Fruit fly (Drosophila melanogaster): Measurements from ENCODE around the gene CG31249.

The CG31249 gene

DNA sequence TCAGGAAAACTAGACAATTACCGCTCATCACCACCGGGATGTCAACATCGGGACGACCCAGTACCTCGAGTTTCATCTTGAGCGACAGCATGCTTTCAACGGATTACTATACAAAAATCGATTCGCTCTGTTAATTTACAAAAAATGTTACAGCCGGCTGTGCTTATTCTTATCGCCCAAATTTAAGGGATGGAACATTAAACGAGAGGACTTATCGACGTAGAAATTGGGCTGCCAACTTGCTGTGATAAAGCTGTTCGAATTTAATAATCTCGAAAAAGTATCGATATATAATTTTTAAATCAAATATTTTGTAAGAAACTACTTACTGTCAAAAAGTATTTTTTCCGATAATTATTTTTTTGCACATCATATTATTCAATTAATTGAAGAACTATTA, at the start of gene CG31249:
TSS of gene CG31249 (minus strand) at position 197 of the 400 bp plus-strand sequence.
- no peak for TF ChIP-seq CG17801 (GFP tag; optimal IDR thresholded peaks at IDR 0.05; ENCODE audit: partially characterized antibody)

DNA sequence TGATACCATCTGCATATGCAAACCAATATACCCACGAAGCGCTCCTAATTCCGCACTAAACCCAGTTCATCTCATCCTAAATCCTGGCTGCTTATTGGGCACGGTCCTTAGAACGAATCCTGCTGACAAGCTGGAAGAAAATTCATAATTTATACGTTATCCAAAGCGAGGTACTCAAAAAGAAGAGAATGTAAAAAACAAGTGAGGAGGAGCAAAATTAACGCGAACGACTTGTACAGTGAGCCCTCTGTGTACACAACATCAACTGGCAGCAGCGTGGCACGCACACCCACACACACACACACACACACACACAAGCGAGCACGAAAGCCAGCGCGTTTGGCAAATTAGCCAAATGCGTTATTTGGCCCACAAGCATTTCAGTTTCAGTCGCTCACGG, 49.4 kb upstream of the CG31249 start, which contains the start of gene TyrRII:
TSS of gene TyrRII (plus strand) at position 301 of the 400 bp plus-strand sequence.
- TF ChIP-seq CG17801 (GFP tag; optimal IDR thresholded peaks at IDR 0.05; ENCODE audit: partially characterized antibody), result no peak

DNA sequence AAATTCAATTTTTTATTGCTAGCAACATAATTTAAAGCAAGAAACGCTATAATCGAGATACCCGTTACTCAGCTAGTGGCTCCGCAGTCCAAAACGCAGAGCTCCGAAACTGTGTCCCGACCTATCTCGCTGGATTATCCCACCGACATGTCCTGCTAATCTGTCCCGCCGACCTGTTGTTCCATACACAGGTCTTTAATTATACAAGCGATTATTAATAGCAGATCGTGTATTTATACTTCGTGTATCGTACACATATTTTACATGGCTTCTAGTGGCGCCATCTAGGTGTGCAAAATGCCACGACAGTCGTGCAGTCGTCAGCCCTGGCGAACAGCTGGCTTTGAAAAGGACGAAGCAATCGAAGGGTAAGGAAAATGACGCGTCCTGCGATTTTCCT, 46.4 kb upstream of the CG31249 start, which contains the start of gene CG14321:
TSS of gene CG14321 (plus strand) at position 338 of the 400 bp plus-strand sequence.
- no peak for TF ChIP-seq CG17801 (GFP tag; optimal IDR thresholded peaks at IDR 0.05; ENCODE audit: partially characterized antibody)

DNA sequence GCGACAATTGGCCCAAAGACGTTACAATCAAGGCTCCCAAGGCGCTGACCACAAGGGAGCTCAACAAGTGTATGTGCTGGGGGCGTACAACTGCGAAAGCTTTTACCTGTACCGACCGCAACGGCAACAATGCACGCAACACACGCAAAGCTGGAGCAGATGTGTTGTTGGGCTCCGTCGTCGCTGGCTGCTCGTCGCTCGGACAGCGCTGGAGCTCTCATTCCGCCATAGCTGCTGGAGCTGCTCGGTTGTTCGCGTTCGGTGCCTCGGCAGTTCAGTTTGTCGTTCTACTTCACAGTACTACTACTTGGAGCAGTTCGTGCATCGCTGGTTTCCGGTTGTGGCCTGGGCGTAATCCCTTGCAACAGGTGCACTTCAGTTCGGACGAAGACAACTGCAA, 38.7 kb upstream of the CG31249 start, which contains the start of gene Lgr1:
TSS of gene Lgr1 (plus strand) at position 220 of the 400 bp plus-strand sequence.
- TF ChIP-seq CG17801 (GFP tag; optimal IDR thresholded peaks at IDR 0.05; ENCODE audit: partially characterized antibody), result no peak

DNA sequence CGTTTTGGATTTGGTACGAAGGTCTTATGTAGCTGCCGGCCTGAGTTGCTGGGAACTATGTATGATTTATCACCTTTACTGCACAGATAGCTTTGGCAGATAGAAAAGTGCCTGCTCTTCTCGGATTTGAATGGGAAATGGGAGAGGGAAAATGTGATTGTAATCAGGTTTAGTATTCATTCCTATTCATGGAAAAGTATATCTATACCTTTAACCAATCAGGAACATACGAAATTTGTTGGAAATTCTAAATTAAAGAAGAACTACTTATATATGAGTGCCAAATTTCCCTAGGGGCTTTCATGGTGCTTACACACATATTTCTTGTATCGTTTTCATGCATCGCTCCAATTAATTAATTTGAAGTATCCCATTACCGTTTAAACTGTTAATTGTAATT, 38.1 kb upstream of the CG31249 start, which contains the start of gene Atg8b:
TSS of gene Atg8b (minus strand) at position 101 of the 400 bp plus-strand sequence.
- TF ChIP-seq CG17801 (GFP tag; optimal IDR thresholded peaks at IDR 0.05; ENCODE audit: partially characterized antibody), result no peak

DNA sequence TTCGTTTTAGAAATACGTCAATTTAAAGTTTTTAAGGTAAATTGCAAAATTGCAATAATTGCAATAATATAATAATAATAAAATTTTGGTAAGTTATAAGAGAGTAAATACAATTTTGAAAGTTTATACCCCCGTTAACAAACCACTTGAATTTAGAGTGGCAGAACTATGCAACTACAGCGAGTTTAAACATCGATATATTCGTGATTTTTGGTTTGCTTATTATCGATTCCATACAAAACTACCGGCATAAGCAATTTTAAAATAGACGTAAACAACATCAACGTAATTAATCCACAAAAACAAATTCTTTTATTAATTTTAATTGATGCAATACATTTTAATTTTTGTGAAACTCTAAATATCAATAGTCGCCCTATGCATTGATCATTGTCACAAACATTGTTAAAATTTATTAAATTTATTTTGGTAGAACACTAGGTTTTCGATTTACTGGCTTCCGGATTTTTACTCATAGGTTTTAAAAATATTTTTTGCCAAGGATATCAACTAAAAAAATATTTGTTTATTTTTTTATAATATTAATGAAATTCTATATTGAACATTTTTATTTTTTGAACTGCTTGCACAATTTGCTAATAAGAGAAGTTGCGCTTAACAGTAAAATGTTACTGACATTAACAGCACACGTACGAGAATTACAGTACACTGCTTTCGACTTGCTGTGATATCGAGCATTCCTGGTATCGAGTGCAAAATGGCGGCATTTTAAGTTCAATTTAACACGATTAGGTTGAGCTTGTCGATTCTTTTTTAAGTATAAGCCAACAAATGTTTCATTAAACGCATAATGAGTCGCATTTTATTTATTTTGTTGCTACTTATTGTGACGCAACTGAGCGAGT, 32.1 kb upstream of the CG31249 start, which contains the start of gene Pxt:
TSS of gene Pxt (plus strand) at position 695 of the 866 bp plus-strand sequence.
- no peak for TF ChIP-seq CG17801 (GFP tag; optimal IDR thresholded peaks at IDR 0.05; ENCODE audit: partially characterized antibody)

DNA sequence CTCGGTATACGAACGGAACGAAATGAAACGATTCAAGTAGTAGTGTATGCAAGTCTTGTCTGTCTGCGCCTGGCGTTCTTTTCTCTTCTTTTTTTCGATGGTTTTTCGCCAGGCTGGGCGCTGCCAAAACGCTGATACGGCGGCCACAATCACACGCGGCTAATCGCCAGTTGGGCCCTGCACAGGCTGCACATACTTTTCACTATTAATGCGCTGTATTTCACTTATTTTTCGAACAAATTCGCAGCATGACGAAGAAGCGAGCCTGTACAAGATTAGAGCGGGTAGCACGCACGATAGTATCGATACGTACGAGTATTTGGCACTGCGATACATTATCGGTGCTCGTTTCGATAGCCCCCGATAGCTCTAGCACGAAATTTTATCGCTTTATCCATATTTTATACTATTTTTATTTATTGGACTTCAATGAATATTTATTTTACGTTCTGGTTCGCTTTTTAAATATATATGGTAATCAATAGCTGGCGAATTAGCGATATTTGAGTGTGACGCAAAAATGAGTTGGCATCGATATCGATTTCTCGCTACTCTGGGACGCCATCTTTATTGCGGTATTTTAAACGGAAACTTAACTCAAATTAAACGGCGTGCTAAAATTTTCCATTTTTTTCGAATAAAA, 31.3 kb upstream of the CG31249 start, which contains the start of gene osa:
TSS of gene osa (minus strand) at position 300 of the 643 bp plus-strand sequence.
- TF ChIP-seq CG17801 (GFP tag; optimal IDR thresholded peaks at IDR 0.05; ENCODE audit: partially characterized antibody), result peak; percentile 24

DNA sequence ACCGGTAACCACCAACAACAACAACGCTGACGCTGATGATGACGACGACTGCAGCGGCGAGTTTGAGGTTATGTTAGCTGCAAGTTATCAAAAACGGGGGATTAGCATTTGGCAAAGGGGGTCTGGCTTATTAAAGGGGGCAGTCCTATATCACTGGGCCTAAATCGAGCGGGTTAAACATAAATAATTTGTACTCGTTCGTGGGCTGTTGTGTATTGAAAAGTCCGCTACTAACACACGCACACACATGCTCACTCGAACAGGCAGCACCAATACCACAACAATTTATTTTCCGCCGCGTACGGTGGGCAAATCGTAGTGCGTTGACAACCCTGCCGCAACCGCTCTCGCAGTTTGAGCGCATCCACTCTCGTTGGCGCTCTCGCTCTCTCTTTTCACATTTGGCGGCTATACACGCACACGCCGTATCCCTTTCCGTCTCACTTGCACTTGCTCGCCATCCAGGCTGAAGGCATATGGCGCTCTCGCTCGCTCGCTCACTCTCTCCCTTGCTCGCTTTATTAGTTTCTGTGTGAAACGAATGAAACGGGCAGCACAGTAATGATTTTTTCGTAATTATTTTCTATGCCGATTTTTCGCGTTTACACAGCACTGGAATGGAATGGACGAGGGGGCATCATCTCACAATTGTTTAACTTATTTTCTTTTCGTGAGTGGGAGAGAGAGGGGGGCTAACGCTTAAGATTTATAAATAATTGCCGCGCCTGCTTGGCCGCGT, 30.2 kb upstream of the CG31249 start:
- peak; percentile 54 for TF ChIP-seq CG17801 (GFP tag; optimal IDR thresholded peaks at IDR 0.05; ENCODE audit: partially characterized antibody)

DNA sequence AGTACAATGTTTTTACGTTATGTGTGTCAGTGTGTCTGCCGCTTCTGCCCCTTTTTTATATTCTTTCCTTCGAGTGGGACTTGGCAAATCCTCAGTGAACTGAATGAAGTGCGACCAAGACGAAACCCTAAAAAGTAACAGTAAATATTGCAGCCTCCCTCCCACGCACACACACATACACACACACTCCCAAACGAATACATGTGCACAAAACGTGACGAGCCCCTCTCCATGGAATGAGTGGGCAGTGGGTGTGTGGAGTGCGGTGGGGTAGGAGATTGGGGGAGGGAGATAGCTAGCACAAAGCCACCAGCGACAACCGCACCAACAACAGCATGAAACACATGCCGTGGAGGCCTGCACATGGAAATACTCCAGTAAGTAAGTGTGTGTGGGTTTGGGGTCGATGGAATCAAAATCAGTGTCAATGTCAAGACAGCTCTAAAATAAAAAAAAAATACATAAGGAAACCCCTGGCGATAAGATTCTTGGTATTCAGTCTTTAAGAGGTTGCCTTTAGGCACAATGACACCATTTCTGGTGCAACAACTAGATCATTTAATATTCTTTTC, 28.0 kb upstream of the CG31249 start:
- TF ChIP-seq CG17801 (GFP tag; optimal IDR thresholded peaks at IDR 0.05; ENCODE audit: partially characterized antibody), result no peak

DNA sequence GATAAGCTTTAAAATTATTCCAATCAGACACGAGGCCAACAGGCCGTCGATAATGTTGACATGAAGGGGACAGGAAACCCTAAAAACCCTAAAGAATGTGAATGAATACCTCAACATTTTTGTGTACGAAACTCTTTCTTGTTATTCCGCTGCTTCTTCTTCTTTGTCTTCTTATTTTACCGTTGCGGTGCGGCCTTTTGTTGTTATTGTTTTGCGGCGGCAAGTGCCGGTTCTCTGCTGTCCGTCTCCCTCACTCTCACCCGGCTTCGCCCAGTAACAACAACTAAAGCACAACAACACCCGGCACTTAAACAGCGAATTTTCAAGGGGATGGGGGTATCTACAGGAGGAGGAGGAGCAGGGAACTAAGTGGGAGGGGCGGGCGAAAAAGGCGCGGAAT, 27.5 kb upstream of the CG31249 start:
- no peak for TF ChIP-seq CG17801 (GFP tag; optimal IDR thresholded peaks at IDR 0.05; ENCODE audit: partially characterized antibody)

DNA sequence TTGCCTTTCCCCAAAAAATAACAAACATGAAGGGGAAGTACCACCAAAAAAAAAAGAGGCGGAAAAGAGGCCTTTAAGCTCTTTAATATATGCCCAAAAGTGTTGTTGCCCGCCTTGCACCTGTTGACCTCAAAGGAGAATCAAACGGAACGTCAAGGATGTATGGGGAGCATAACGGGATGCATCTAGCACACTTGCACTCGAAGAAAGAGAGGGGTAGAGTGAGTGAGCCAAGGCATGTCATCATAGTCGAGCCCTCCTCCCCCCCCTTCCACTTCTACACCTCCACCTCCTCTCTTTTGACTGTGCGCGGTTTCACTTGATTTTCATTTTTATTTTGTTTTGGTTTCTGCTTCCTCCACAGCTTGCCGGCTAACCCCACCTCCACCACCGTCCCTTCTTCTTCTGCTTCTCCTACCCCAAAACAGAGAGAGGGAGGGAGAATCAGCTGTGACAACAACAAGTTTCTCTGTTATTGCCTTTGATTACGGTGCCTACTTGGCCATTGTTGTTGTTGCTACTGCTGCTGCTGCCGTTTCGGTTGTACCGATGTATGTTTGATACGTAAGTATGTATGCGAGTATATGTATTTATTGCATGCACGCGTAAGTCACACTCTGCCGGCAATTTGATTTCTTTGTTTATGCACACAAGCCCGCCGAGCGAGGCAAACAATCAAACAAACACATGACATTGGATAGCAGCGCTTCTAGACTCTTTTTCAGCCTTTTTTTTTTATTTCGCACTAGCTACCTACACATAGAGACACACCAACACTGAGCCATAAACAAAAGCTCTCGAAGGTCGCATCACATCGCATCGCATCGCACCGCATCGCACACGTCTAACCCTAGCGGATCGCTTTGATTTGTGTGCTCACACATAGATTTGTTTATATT, 26.0 kb upstream of the CG31249 start:
- TF ChIP-seq CG17801 (GFP tag; optimal IDR thresholded peaks at IDR 0.05; ENCODE audit: partially characterized antibody), result no peak

DNA sequence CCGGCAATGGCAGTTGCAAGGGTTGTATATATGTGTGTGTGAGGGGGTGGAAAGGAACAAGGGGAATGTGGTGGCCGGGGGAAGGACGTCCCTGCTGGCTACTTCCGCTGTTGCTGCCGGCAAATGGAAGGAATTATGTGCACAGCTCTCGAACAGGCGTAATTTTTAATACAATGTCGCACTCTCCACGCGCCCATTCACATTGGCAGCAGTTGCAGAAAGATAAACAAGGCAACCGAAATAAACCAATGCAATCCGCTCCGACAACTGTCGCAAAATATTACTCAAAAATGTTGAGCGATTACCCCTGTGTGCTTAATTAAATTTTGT, 24.7 kb upstream of the CG31249 start:
- TF ChIP-seq CG17801 (GFP tag; optimal IDR thresholded peaks at IDR 0.05; ENCODE audit: partially characterized antibody), result no peak

DNA sequence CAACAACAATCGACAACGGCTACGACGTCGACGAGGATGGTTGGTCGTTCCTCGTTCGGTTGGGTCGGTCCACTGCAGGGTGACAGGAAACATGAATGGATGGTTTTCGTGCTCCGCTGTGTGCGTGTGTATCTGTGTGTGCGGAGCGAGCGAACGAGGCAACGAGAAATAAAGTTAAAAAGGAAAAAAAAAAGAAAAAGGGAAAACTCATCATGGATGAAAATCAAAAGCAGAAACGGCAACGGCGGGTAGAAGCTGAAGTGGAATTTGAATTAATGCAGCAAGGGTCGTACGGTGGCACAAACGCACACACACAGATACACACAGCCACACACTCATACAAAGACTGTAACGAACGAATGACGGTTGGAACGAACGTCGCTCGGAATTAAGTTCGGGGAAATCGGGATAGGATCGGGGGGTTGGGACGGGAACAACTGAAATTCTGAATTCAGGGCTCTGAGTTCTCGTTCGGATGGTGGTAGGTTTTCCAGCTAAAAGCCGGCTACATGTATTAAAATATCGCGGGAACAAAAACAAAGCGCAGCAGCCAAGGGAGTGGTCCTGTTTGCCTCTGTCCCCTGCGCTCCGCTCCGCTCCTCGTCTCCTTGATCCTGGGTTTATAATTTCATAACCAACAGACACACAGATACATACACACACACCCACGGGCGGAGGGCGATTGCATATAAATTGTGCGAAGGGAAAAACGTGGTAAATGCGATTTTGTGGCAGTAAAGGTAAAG, 24.2 kb upstream of the CG31249 start:
- no peak for TF ChIP-seq CG17801 (GFP tag; optimal IDR thresholded peaks at IDR 0.05; ENCODE audit: partially characterized antibody)

Data from ovary, adult (tissue).